Fruit fly (Drosophila melanogaster) whole organism, wandering third instar larva: ENCODE data around the gene AstA-R1.

Experiments
- Dfd ChIP-seq: fragments of >200 bp; optimal IDR thresholded peaks from 2 replicates; lab custom pipeline; 2017; ENCODE audit warnings: missing biosample characterization, missing genetic modification characterization
- Hr78 ChIP-seq: fragments of >200 bp; optimal IDR thresholded peaks from 2 replicates; lab custom pipeline; 2017; ENCODE audit warnings: missing biosample characterization, missing genetic modification characterization
- Hr83 ChIP-seq: fragments of 200-300 bp; sonication (Bioruptor generic); optimal IDR thresholded peaks from 2 replicates; lab custom pipeline; 2016; ENCODE audit warnings: missing biosample characterization, mild to moderate bottlenecking, missing genetic modification characterization, moderate library complexity; ENCODE audit not compliant: poor library complexity, severe bottlenecking
- Mio ChIP-seq: sonication (Bioruptor generic); optimal IDR thresholded peaks from 2 replicates; lab custom pipeline; 2016; ENCODE audit warnings: missing biosample characterization, missing genetic modification characterization
- Rel ChIP-seq, 2 experiments: fragments of 200-800 bp; sonication (Bioruptor generic) in 1 of 2; optimal IDR thresholded peaks; 2 replicates in 1 of 2; 3 replicates in 1 of 2; lab custom pipeline; 2016 to 2019; ENCODE audit warnings: mild to moderate bottlenecking in 2 of 2, missing biosample characterization in 2 of 2, missing genetic modification characterization in 2 of 2, moderate library complexity in 1 of 2
- dmrt93B ChIP-seq: fragments of 200-800 bp; sonication (Bioruptor generic); optimal IDR thresholded peaks from 2 replicates; lab custom pipeline; 2018; ENCODE audit warnings: missing biosample characterization, mild to moderate bottlenecking, missing genetic modification characterization
- foxo ChIP-seq, 2 experiments: fragments of 200-800 bp; sonication (Bioruptor generic); optimal IDR thresholded peaks; 2 replicates in 1 of 2; 3 replicates in 1 of 2; lab custom pipeline; 2016 to 2017; ENCODE audit warnings: missing biosample characterization in 2 of 2, missing genetic modification characterization in 2 of 2
- h ChIP-seq: fragments of 200-800 bp; sonication (Bioruptor generic); optimal IDR thresholded peaks from 3 replicates; lab custom pipeline; 2016; ENCODE audit warnings: missing biosample characterization, mild to moderate bottlenecking, missing genetic modification characterization
- jim ChIP-seq: fragments of 175-275, 200-325 bp; sonication (Bioruptor generic); optimal IDR thresholded peaks from 2 replicates; lab custom pipeline; 2016; ENCODE audit warnings: missing biosample characterization, mild to moderate bottlenecking, missing genetic modification characterization
- lola ChIP-seq: fragments of >200 bp; optimal IDR thresholded peaks from 2 replicates; lab custom pipeline; 2017; ENCODE audit warnings: missing biosample characterization, missing genetic modification characterization
- psq ChIP-seq: fragments of 200-800 bp; sonication (Bioruptor generic); optimal IDR thresholded peaks from 3 replicates; lab custom pipeline; 2017; ENCODE audit warnings: missing biosample characterization, mild to moderate bottlenecking, missing genetic modification characterization, moderate library complexity
- usp ChIP-seq: fragments of >200 bp; optimal IDR thresholded peaks from 2 replicates; lab custom pipeline; 2017; ENCODE audit warnings: missing biosample characterization, missing genetic modification characterization
- woc ChIP-seq: sonication (Bioruptor generic); optimal IDR thresholded peaks from 2 replicates; lab custom pipeline; 2016; ENCODE audit warnings: missing biosample characterization, mild to moderate bottlenecking, missing genetic modification characterization

- peak; percentile 65 for TF ChIP-seq h (GFP tag; lab: Kevin White, UChicago)
- TF ChIP-seq Dfd (GFP tag; lab: Kevin White, UChicago): no peak
- no peak for TF ChIP-seq usp (GFP tag; lab: Kevin White, UChicago)
- no peak for TF ChIP-seq Hr83 (GFP tag; lab: Kevin White, UChicago)
- peak; percentile 81 for TF ChIP-seq woc (GFP tag; lab: Kevin White, UChicago)
- TF ChIP-seq Mio: no peak
- TF ChIP-seq psq (GFP tag; lab: Kevin White, UChicago): peak; percentile 80
- TF ChIP-seq jim (GFP tag; lab: Kevin White, UChicago): no peak
- peak in 1 of 2 experiments; percentile 87 for TF ChIP-seq foxo (GFP tag; optimal IDR thresholded peaks at IDR 0.05; lab: Kevin White, UChicago)
- peak; percentile 62 for TF ChIP-seq Rel (GFP tag; optimal IDR thresholded peaks at IDR 0.05; lab: Kevin White, UChicago)
- no peak for TF ChIP-seq Rel (tag; optimal IDR thresholded peaks at IDR 0.05; lab: Kevin White, UChicago)
- TF ChIP-seq lola (GFP tag; lab: Kevin White, UChicago): no peak
- no peak for TF ChIP-seq Hr78
- peak; percentile 74 for TF ChIP-seq dmrt93B
These were observed 28.4 kb upstream of the AstA-R1 start for dm6 chrX:3545849-3546518.
